Fruit fly (Drosophila melanogaster) S2 (cell line): Measurements from ENCODE around the gene sog.

Experiments used
- CG8478 ChIP-seq: fragments of >200 bp; optimal IDR thresholded peaks from 2 replicates; lab custom pipeline; 2018
- CTCF ChIP-seq, 2 experiments: fragments of >200 bp; optimal IDR thresholded peaks; 2 replicates each; lab custom pipeline; 2018

The sog gene

dm6 chrX:15633313-15633727 is at the start of gene sog:
TSS of gene sog (minus strand) at chrX:15633434.
- TF ChIP-seq CTCF (optimal IDR thresholded peaks at IDR 0.05; lab: Kevin White, UChicago), result no peak
- no peak for TF ChIP-seq CG8478 (lab: Kevin White, UChicago)

- TF ChIP-seq CTCF (optimal IDR thresholded peaks at IDR 0.05; lab: Kevin White, UChicago) (no peak), CG8478 (lab: Kevin White, UChicago) (no peak)
Observed at dm6 chrX:15675294-15675693, 42.1 kb upstream of the sog start, which contains the start of gene CG12708. TSS of gene CG12708 (plus strand) at chrX:15675476.

- TF ChIP-seq CG8478 (lab: Kevin White, UChicago) (no peak), CTCF (optimal IDR thresholded peaks at IDR 0.05; lab: Kevin White, UChicago) (no peak)
Observed at dm6 chrX:15674337-15674736, 41.1 kb upstream of the sog start.

dm6 chrX:15671026-15671563 is 37.9 kb upstream of the sog start, which contains the start of gene CG15646:
TSS of gene CG15646 (minus strand) at chrX:15671029.
- TF ChIP-seq CG8478 (lab: Kevin White, UChicago) (no peak), CTCF (optimal IDR thresholded peaks at IDR 0.05; lab: Kevin White, UChicago) (no peak)

- TF ChIP-seq CG8478 (lab: Kevin White, UChicago), result no peak
- TF ChIP-seq CTCF (optimal IDR thresholded peaks at IDR 0.05; lab: Kevin White, UChicago), result no peak
Observed at dm6 chrX:15662285-15662684, 29.1 kb upstream of the sog start, which contains the start of gene CG8119. TSS of gene CG8119 (plus strand) at chrX:15662585.

- TF ChIP-seq CTCF (optimal IDR thresholded peaks at IDR 0.05; lab: Kevin White, UChicago) (peak; percentile 91 to 96), CG8478 (lab: Kevin White, UChicago) (no peak)
Observed at dm6 chrX:15653364-15653809, 20.2 kb upstream of the sog start.

dm6 chrX:15651559-15651958 is 18.3 kb upstream of the sog start:
- no peak for TF ChIP-seq CTCF (optimal IDR thresholded peaks at IDR 0.05; lab: Kevin White, UChicago)
- TF ChIP-seq CG8478 (lab: Kevin White, UChicago), result no peak

dm6 chrX:15649507-15649906 is 16.3 kb upstream of the sog start:
- TF ChIP-seq CG8478 (lab: Kevin White, UChicago) (no peak), CTCF (optimal IDR thresholded peaks at IDR 0.05; lab: Kevin White, UChicago) (no peak)

- TF ChIP-seq CTCF (optimal IDR thresholded peaks at IDR 0.05; lab: Kevin White, UChicago) (no peak), CG8478 (lab: Kevin White, UChicago) (no peak)
Observed at dm6 chrX:15648180-15648579, 14.9 kb upstream of the sog start.

- TF ChIP-seq CTCF (optimal IDR thresholded peaks at IDR 0.05; lab: Kevin White, UChicago), result no peak
- no peak for TF ChIP-seq CG8478 (lab: Kevin White, UChicago)
Observed at dm6 chrX:15646792-15647191, 13.6 kb upstream of the sog start.

dm6 chrX:15643922-15644321 is 10.7 kb upstream of the sog start, which contains the start of gene CG8117:
TSS of gene CG8117 (plus strand) at chrX:15644222.
- TF ChIP-seq CG8478 (lab: Kevin White, UChicago) (no peak), CTCF (optimal IDR thresholded peaks at IDR 0.05; lab: Kevin White, UChicago) (no peak)

dm6 chrX:15643210-15643609 is 10.0 kb upstream of the sog start:
- TF ChIP-seq CG8478 (lab: Kevin White, UChicago), result no peak
- no peak for TF ChIP-seq CTCF (optimal IDR thresholded peaks at IDR 0.05; lab: Kevin White, UChicago)

- TF ChIP-seq CG8478 (lab: Kevin White, UChicago) (no peak), CTCF (optimal IDR thresholded peaks at IDR 0.05; lab: Kevin White, UChicago) (no peak)
Observed at dm6 chrX:15642056-15642455, 8.8 kb upstream of the sog start.

dm6 chrX:15639929-15640328 is 6.7 kb upstream of the sog start:
- TF ChIP-seq CTCF (optimal IDR thresholded peaks at IDR 0.05; lab: Kevin White, UChicago) (no peak), CG8478 (lab: Kevin White, UChicago) (no peak)

dm6 chrX:15639017-15639416 is 5.8 kb upstream of the sog start:
- TF ChIP-seq CTCF (optimal IDR thresholded peaks at IDR 0.05; lab: Kevin White, UChicago) (no peak), CG8478 (lab: Kevin White, UChicago) (no peak)

- TF ChIP-seq CTCF (optimal IDR thresholded peaks at IDR 0.05; lab: Kevin White, UChicago) (no peak), CG8478 (lab: Kevin White, UChicago) (no peak)
Observed at dm6 chrX:15632669-15633068, 565 bp downstream of the sog start.
